Fruit fly (Drosophila melanogaster): ENCODE results near the gene Vps37B.

- TF ChIP-seq pan (optimal IDR thresholded peaks at IDR 0.05) (no peak), EcR (GFP tag; optimal IDR thresholded peaks at IDR 0.05) (no peak)
Measured at dm6 chr3R:5209481-5209880, 16.5 kb upstream of the Vps37B start.

Measured in whole organism.